Worm (Caenorhabditis elegans): Measurements from ENCODE around the gene hpo-29.

DNA sequence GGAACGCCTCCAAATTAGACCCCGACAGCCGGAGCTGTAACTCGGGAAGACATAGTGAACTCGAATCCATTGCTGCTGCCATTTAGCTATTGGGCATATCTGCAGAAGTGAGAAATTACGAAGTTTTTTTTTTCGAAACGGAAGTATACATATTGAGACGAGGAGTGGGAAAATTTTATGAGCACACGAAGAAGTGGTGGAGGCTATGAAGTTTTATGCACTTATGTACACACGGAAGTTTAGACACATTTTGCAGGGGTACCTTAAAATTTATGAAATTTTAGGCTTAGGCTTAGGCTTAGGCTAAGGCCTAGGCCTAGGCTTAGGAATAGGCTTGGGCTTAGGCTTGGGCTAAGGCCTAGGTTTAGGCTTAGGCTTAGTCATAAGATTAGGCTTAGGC lies 28.6 kb upstream of the hpo-29 start, which contains the start of gene W10C4.1:
- TF ChIP-seq tbx-2 (tag; optimal IDR thresholded peaks at IDR 0.05) (no peak), lim-6 (tag; optimal IDR thresholded peaks at IDR 0.05) (no peak), pha-4 (tag; optimal IDR thresholded peaks at IDR 0.05) (no peak), ceh-9 (tag; optimal IDR thresholded peaks at IDR 0.05) (no peak), lin-11 (tag; optimal IDR thresholded peaks at IDR 0.05) (no peak), dmd-4 (tag; optimal IDR thresholded peaks at IDR 0.05; ENCODE audit: borderline replicate concordance) (no peak), ref-2 (tag; optimal IDR thresholded peaks at IDR 0.05) (no peak), unc-55 (GFP tag; optimal IDR thresholded peaks at IDR 0.05) (no peak), ceh-2 (tag; optimal IDR thresholded peaks at IDR 0.05) (no peak), unc-3 (GFP tag; conservative IDR thresholded peaks at IDR 0.05) (no peak), unc-3 (tag; optimal IDR thresholded peaks at IDR 0.05) (no peak)
